Worm (Caenorhabditis elegans) whole organism, young adult: ENCODE measurements around the gene lsy-27.

Experiments used
- B0261.1 ChIP-seq: sonication (generic microtip); optimal IDR thresholded peaks from 2 replicates; lab custom pipeline; 2016; ENCODE audit warnings: mild to moderate bottlenecking, missing genetic modification characterization, moderate library complexity, missing compliant biosample characterization
- D2030.7 ChIP-seq: fragments of 200-800 bp; sonication (Bioruptor generic); IDR thresholded peaks from 2 replicates; pipeline ENCODE4 v1.3.6; 2022; ENCODE audit warnings: missing genetic modification reagents, missing genetic modification characterization, missing compliant biosample characterization
- F10E7.11 ChIP-seq: sonication (generic microtip); optimal IDR thresholded peaks from 2 replicates; lab custom pipeline; 2017; ENCODE audit warnings: mild to moderate bottlenecking, missing genetic modification characterization, moderate library complexity, missing compliant biosample characterization
- F23B12.7 ChIP-seq: sonication (generic microtip); optimal IDR thresholded peaks from 2 replicates; lab custom pipeline; 2017; ENCODE audit warnings: missing genetic modification characterization, mild to moderate bottlenecking, missing compliant biosample characterization, antibody characterized with exemption, moderate library complexity; ENCODE audit not compliant: insufficient read depth
- K11D2.4 ChIP-seq: fragments of 200-800 bp; sonication (Bioruptor generic); IDR thresholded peaks from 2 replicates; pipeline ENCODE4 v1.3.6; 2022; ENCODE audit warnings: missing genetic modification reagents, missing genetic modification characterization, missing compliant biosample characterization
- T07F8.4 ChIP-seq: sonication (generic microtip); optimal IDR thresholded peaks from 2 replicates; lab custom pipeline; 2016; ENCODE audit warnings: mild to moderate bottlenecking, missing genetic modification characterization, moderate library complexity, missing compliant biosample characterization
- T26A5.8 ChIP-seq: sonication (generic microtip); optimal IDR thresholded peaks from 2 replicates; lab custom pipeline; 2016; ENCODE audit warnings: missing genetic modification characterization, missing compliant biosample characterization
- Y56A3A.18 ChIP-seq: fragments of 200-800 bp; sonication (Bioruptor generic); IDR thresholded peaks from 2 replicates; pipeline ENCODE4 v1.3.6; 2022; ENCODE audit warnings: missing genetic modification reagents, missing genetic modification characterization, missing compliant biosample characterization
- Y79H2A.3 ChIP-seq: fragments of 200-800 bp; sonication (Bioruptor generic); conservative IDR thresholded peaks from 2 replicates; pipeline ENCODE4 v1.3.6; 2022; ENCODE audit warnings: missing genetic modification reagents, missing genetic modification characterization, missing compliant biosample characterization
- akir-1 ChIP-seq: fragments of 200-800 bp; sonication (Bioruptor generic); optimal IDR thresholded peaks from 2 replicates; lab custom pipeline; 2018; ENCODE audit warnings: mild to moderate bottlenecking, missing genetic modification characterization, moderate library complexity, missing compliant biosample characterization
- aptf-2 ChIP-seq: fragments of 200-800 bp; sonication (Bioruptor generic); conservative IDR thresholded peaks from 2 replicates; pipeline ENCODE4 v1.3.6; 2022; ENCODE audit warnings: missing genetic modification reagents, missing genetic modification characterization, missing compliant biosample characterization
- athp-1 ChIP-seq: sonication (generic microtip); optimal IDR thresholded peaks from 2 replicates; lab custom pipeline; 2017; ENCODE audit warnings: mild to moderate bottlenecking, missing genetic modification characterization, missing compliant biosample characterization
- attf-6 ChIP-seq: fragments of 200-800 bp; sonication (Bioruptor generic); IDR thresholded peaks from 2 replicates; pipeline ENCODE4 v1.3.6; 2022; ENCODE audit warnings: missing genetic modification reagents, missing genetic modification characterization, missing compliant biosample characterization
- cebp-1 ChIP-seq, 2 experiments: fragments of 200-800 bp in 1 of 2; sonication (Bioruptor generic) in 1 of 2; sonication (generic microtip) in 1 of 2; IDR thresholded peaks in 1 of 2; optimal IDR thresholded peaks in 1 of 2; 2 replicates each; pipeline versions ENCODE4 v1.3.6 to Lab custom; 2017 to 2022; ENCODE audit warnings: missing compliant biosample characterization in 2 of 2, missing genetic modification characterization in 2 of 2, mild to moderate bottlenecking in 1 of 2, missing genetic modification reagents in 1 of 2, moderate library complexity in 1 of 2
- cebp-2 ChIP-seq: fragments of 200-800 bp; sonication (Bioruptor generic); IDR thresholded peaks from 2 replicates; pipeline ENCODE4 v1.3.6; 2022; ENCODE audit warnings: missing genetic modification characterization, missing compliant biosample characterization
- ceh-40 ChIP-seq: fragments of 200-800 bp; sonication (Bioruptor generic); IDR thresholded peaks from 2 replicates; pipeline ENCODE4 v1.3.6; 2022; ENCODE audit warnings: missing genetic modification characterization, missing compliant biosample characterization
- die-1 ChIP-seq: sonication (generic microtip); optimal IDR thresholded peaks from 2 replicates; lab custom pipeline; 2016; ENCODE audit warnings: missing genotype, mild to moderate bottlenecking, missing genetic modification characterization, missing compliant biosample characterization
- dox-1 ChIP-seq: fragments of 200-800 bp; sonication (Bioruptor generic); IDR thresholded peaks from 2 replicates; pipeline ENCODE4 v1.3.6; 2022; ENCODE audit warnings: missing genetic modification reagents, missing genetic modification characterization, missing compliant biosample characterization
- hmg-1.2 ChIP-seq: fragments of 200-800 bp; sonication (Bioruptor generic); IDR thresholded peaks from 2 replicates; pipeline ENCODE4 v1.3.6; 2022; ENCODE audit warnings: missing genetic modification reagents, missing genetic modification characterization, missing compliant biosample characterization
- lin-26 ChIP-seq: fragments of 200-800 bp; sonication (Bioruptor generic); IDR thresholded peaks from 2 replicates; pipeline ENCODE4 v1.3.6; 2022; ENCODE audit warnings: missing genetic modification reagents, missing genetic modification characterization, missing compliant biosample characterization
- madf-10 ChIP-seq: sonication (generic microtip); optimal IDR thresholded peaks from 2 replicates; lab custom pipeline; 2016; ENCODE audit warnings: mild to moderate bottlenecking, missing genetic modification characterization, missing compliant biosample characterization
- mcd-1 ChIP-seq: fragments of 200-800 bp; sonication (Bioruptor generic); IDR thresholded peaks from 2 replicates; pipeline ENCODE4 v1.3.6; 2022; ENCODE audit warnings: missing genetic modification reagents, missing genetic modification characterization, missing compliant biosample characterization
- nfya-2 ChIP-seq: fragments of 200-800 bp; sonication (Bioruptor generic); IDR thresholded peaks from 2 replicates; pipeline ENCODE4 v1.3.6; 2022; ENCODE audit warnings: missing genetic modification reagents, missing genetic modification characterization, missing compliant biosample characterization
- nfyb-1 ChIP-seq: fragments of 200-800 bp; sonication (Bioruptor generic); IDR thresholded peaks from 2 replicates; pipeline ENCODE4 v1.3.6; 2022; ENCODE audit warnings: missing genetic modification reagents, missing genetic modification characterization, missing compliant biosample characterization
- nhr-120 ChIP-seq: fragments of 200-800 bp; sonication (Bioruptor generic); IDR thresholded peaks from 2 replicates; pipeline ENCODE4 v1.3.6; 2022; ENCODE audit warnings: missing genetic modification characterization, missing compliant biosample characterization
- nhr-80 ChIP-seq: sonication (generic microtip); optimal IDR thresholded peaks from 2 replicates; lab custom pipeline; 2016; ENCODE audit warnings: missing genetic modification characterization, missing compliant biosample characterization
- pbrm-1 ChIP-seq: fragments of 200-800 bp; sonication (Bioruptor generic); IDR thresholded peaks from 2 replicates; pipeline ENCODE4 v1.3.6; 2022; ENCODE audit warnings: missing genetic modification reagents, missing genetic modification characterization, missing compliant biosample characterization
- rcor-1 ChIP-seq: fragments of 200-800 bp; sonication (Bioruptor generic); IDR thresholded peaks from 2 replicates; pipeline ENCODE4 v1.3.6; 2022; ENCODE audit warnings: missing genetic modification reagents, missing genetic modification characterization, missing compliant biosample characterization
- rpc-1 ChIP-seq, 2 experiments: fragments of 150-350 bp in 1 of 2; sonication (generic microtip) in 1 of 2; optimal IDR thresholded peaks; 2 replicates each; lab custom pipeline; 2014 to 2018; ENCODE audit warnings: missing biosample characterization in 1 of 2, missing genetic modification characterization in 1 of 2, missing genetic modification reagents in 1 of 2, missing genotype in 1 of 2
- sea-2 ChIP-seq: fragments of 200-800 bp; sonication (Bioruptor generic); IDR thresholded peaks from 2 replicates; pipeline ENCODE4 v1.3.6; 2022; ENCODE audit warnings: missing genetic modification characterization, missing compliant biosample characterization
- snpc-4 ChIP-seq, 5 experiments: fragments of 150-350 bp in 1 of 5; sonication (generic microtip) in 4 of 5; optimal IDR thresholded peaks; 2 replicates each; lab custom pipeline; 2014 to 2018; ENCODE audit warnings: missing genetic modification characterization in 5 of 5, missing biosample characterization in 3 of 5, antibody characterized with exemption in 2 of 5, mild to moderate bottlenecking in 2 of 5, missing compliant biosample characterization in 2 of 5, missing genotype in 2 of 5, moderate library complexity in 2 of 5, missing genetic modification reagents in 1 of 5
- somi-1 ChIP-seq: fragments of 200-800 bp; sonication (Bioruptor generic); optimal IDR thresholded peaks from 2 replicates; lab custom pipeline; 2018; ENCODE audit warnings: mild to moderate bottlenecking, missing genetic modification characterization, missing compliant biosample characterization
- tbp1 ChIP-seq: fragments of 200-800 bp; sonication (Bioruptor generic); optimal IDR thresholded peaks from 2 replicates; lab custom pipeline; 2018; ENCODE audit warnings: mild to moderate bottlenecking, missing genetic modification characterization, missing compliant biosample characterization
- tlf-1 ChIP-seq: fragments of 200-800 bp; sonication (Bioruptor generic); optimal IDR thresholded peaks from 2 replicates; lab custom pipeline; 2018; ENCODE audit warnings: mild to moderate bottlenecking, missing genetic modification characterization, missing compliant biosample characterization
- unc-130 ChIP-seq: sonication (generic microtip); optimal IDR thresholded peaks from 2 replicates; lab custom pipeline; 2016; ENCODE audit warnings: missing genetic modification reagents, missing genetic modification characterization, missing compliant biosample characterization
- unc-62 ChIP-seq: fragments of 150-350 bp; optimal IDR thresholded peaks from 2 replicates; lab custom pipeline; 2014; ENCODE audit warnings: missing biosample characterization, missing genetic modification reagents, missing genetic modification characterization
- zim-3 ChIP-seq: sonication (generic microtip); optimal IDR thresholded peaks from 2 replicates; lab custom pipeline; 2017; ENCODE audit warnings: mild to moderate bottlenecking, missing genetic modification characterization, moderate library complexity, missing compliant biosample characterization
- ztf-22 ChIP-seq: fragments of 200-800 bp; sonication (Bioruptor generic); optimal IDR thresholded peaks from 2 replicates; lab custom pipeline; 2018; ENCODE audit warnings: mild to moderate bottlenecking, missing genetic modification characterization, moderate library complexity, missing compliant biosample characterization
- ztf-26 ChIP-seq: sonication (generic microtip); optimal IDR thresholded peaks from 2 replicates; lab custom pipeline; 2017; ENCODE audit warnings: missing genetic modification characterization, missing compliant biosample characterization
- ztf-6 ChIP-seq: fragments of 200-800 bp; sonication (Bioruptor generic); IDR thresholded peaks from 2 replicates; pipeline ENCODE4 v1.3.6; 2022; ENCODE audit warnings: missing genetic modification reagents, missing genetic modification characterization, missing compliant biosample characterization

The lsy-27 gene

ce11 chrV:17322397-17322909 is 27.5 kb downstream of the lsy-27 start, which contains the start of gene F31E9.3:
F31E9.3 (plus strand) TSS chrV:17322590.
- TF ChIP-seq ztf-22 (no peak), nhr-80 (tag; lab: Kevin White, UChicago) (peak; percentile 48), athp-1 (tag; lab: Kevin White, UChicago) (no peak), aptf-2 (GFP tag; lab: Robert Waterston, UW) (no peak), F10E7.11 (no peak), Y56A3A.18 (no peak), mcd-1 (GFP tag; lab: Robert Waterston, UW) (no peak)
- TF ChIP-seq, all 124 proteins: peak for 1

- peak; percentile 19; the same call in 1 of the 2 replicates for TF ChIP-seq hmg-1.2 (GFP tag; lab: Robert Waterston, UW)
- peak; percentile 69; the same call in 1 of the 2 replicates for TF ChIP-seq attf-6 (GFP tag; lab: Robert Waterston, UW)
- TF ChIP-seq nfya-2 (GFP tag; lab: Robert Waterston, UW) = no peak
- TF ChIP-seq die-1 (tag; lab: Kevin White, UChicago) = peak; percentile 3
- peak; percentile 39; the same call in 1 of the 2 replicates for TF ChIP-seq mcd-1 (GFP tag; lab: Robert Waterston, UW)
- TF ChIP-seq nhr-120 (GFP tag; lab: Robert Waterston, UW) = no peak
- peak; percentile 53 for TF ChIP-seq rpc-1 (optimal IDR thresholded peaks at IDR 0.05; lab: Kevin White, UChicago)
- TF ChIP-seq rpc-1 (tag; optimal IDR thresholded peaks at IDR 0.05; lab: Kevin White, UChicago) = peak; percentile 74
- TF ChIP-seq tbp1 (GFP tag; lab: Kevin White, UChicago) = peak; percentile 89
- no peak for TF ChIP-seq athp-1 (tag; lab: Kevin White, UChicago)
- peak; percentile 4 for TF ChIP-seq snpc-4 (GFP tag; optimal IDR thresholded peaks at IDR 0.05; lab: Kevin White, UChicago)
- peak in 2 of 4 experiments; percentile 17 to 68 for TF ChIP-seq snpc-4 (tag; optimal IDR thresholded peaks at IDR 0.05; lab: Kevin White, UChicago)
- TF ChIP-seq nfyb-1 (GFP tag; lab: Robert Waterston, UW) = 0 out of 2 replicates have a peak, but pooled peaks have one; percentile 43
- no peak for TF ChIP-seq cebp-1 (GFP tag; IDR thresholded peaks at IDR 0.05; lab: Robert Waterston, UW)
- TF ChIP-seq cebp-1 (tag; optimal IDR thresholded peaks at IDR 0.05; lab: Kevin White, UChicago) = no peak
- TF ChIP-seq F23B12.7 (tag; lab: Kevin White, UChicago) = no peak
- 0 out of 2 replicates have a peak, but pooled peaks have one; percentile 20 for TF ChIP-seq dox-1 (GFP tag; lab: Robert Waterston, UW)
- TF ChIP-seq B0261.1 (tag; lab: Kevin White, UChicago) = peak; percentile 74
- no peak for TF ChIP-seq unc-130
Observed at ce11 chrV:17317786-17318185, 32.2 kb downstream of the lsy-27 start, which contains the start of gene srz-58. srz-58 (plus strand) TSS chrV:17318147.

- TF ChIP-seq T07F8.4 (tag; lab: Kevin White, UChicago) (no peak), D2030.7 (GFP tag; lab: Robert Waterston, UW) (no peak), sea-2 (GFP tag; lab: Robert Waterston, UW) (0 out of 2 replicates have a peak, but pooled peaks have one; percentile 56), ztf-6 (GFP tag; lab: Robert Waterston, UW) (no peak)
Observed at ce11 chrV:17317297-17317696, 32.7 kb downstream of the lsy-27 start.

DNA sequence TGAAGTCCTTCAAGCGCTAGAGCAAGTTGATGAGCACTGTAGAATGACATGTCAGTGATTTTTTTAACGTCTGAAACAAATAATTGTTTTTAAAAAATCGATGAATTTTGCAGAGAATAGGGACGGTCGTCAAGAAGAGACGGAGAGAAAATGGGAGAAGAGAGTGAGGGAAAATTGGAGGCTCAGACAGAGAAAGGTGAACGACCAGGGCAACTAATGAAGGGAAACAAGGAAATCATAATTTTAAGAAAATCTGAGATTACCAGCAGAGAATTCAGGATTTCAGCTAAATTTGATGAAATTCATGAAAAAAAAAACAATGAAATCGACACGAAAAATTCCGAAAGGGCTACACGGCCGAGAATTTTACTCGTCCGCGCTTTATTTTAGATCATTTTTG is 34.9 kb downstream of the lsy-27 start, which contains the start of gene F31E9.6:
Gene F31E9.6 (minus strand): TSS at position 91 of the 400 bp plus-strand sequence.
- no peak for TF ChIP-seq snpc-4 (GFP tag; optimal IDR thresholded peaks at IDR 0.05; lab: Kevin White, UChicago)
- TF ChIP-seq snpc-4 (tag; optimal IDR thresholded peaks at IDR 0.05; lab: Kevin White, UChicago) = peak in 1 of 4 experiments; percentile 17
- peak; percentile 81 for TF ChIP-seq hmg-1.2 (GFP tag; lab: Robert Waterston, UW)
- TF ChIP-seq K11D2.4 = no peak

- TF ChIP-seq zim-3 (tag; lab: Kevin White, UChicago) (no peak), unc-62 (GFP tag; lab: Kevin White, UChicago) (no peak), rcor-1 (GFP tag; lab: Robert Waterston, UW) (no peak), ceh-40 (GFP tag; lab: Robert Waterston, UW) (no peak), tlf-1 (GFP tag; lab: Kevin White, UChicago) (no peak), T26A5.8 (tag; lab: Kevin White, UChicago) (no peak), hmg-1.2 (GFP tag; lab: Robert Waterston, UW) (no peak), ztf-26 (tag; lab: Kevin White, UChicago) (no peak), Y79H2A.3 (GFP tag; lab: Robert Waterston, UW) (no peak), pbrm-1 (GFP tag; lab: Robert Waterston, UW) (no peak), cebp-2 (no peak), lin-26 (GFP tag; lab: Robert Waterston, UW) (no peak), akir-1 (GFP tag; lab: Kevin White, UChicago) (no peak), somi-1 (GFP tag; lab: Kevin White, UChicago) (no peak), madf-10 (no peak)
Observed at ce11 chrV:17312386-17312785, 37.6 kb downstream of the lsy-27 start, which contains the start of gene Y61B8B.3. Y61B8B.3 (minus strand) TSS chrV:17312486.
